Worm (Caenorhabditis elegans) whole organism, mixed stage, embryonic: Measurements from ENCODE around the gene T02B11.8.

Source experiments
- blmp-1 ChIP-seq: fragments of 150-350 bp; optimal IDR thresholded peaks from 2 replicates; lab custom pipeline; 2014; ENCODE audit warnings: missing biosample characterization, missing genetic modification characterization
- ceh-43 ChIP-seq: fragments of 200-800 bp; sonication (Bioruptor generic); optimal IDR thresholded peaks from 2 replicates; lab custom pipeline; 2018; ENCODE audit warnings: mild to moderate bottlenecking, missing genetic modification characterization, moderate library complexity, missing compliant biosample characterization
- ces-1 ChIP-seq: fragments of 150-350 bp; optimal IDR thresholded peaks from 2 replicates; lab custom pipeline; 2014; ENCODE audit warnings: missing biosample characterization, missing genetic modification reagents, missing genetic modification characterization
- elt-1 ChIP-seq: sonication (generic microtip); optimal IDR thresholded peaks from 2 replicates; lab custom pipeline; 2017; ENCODE audit warnings: missing genetic modification characterization, mild to moderate bottlenecking, missing compliant biosample characterization, antibody characterized with exemption, moderate library complexity, borderline replicate concordance; ENCODE audit not compliant: insufficient read depth
- elt-3 ChIP-seq: fragments of 150-350 bp; optimal IDR thresholded peaks from 2 replicates; lab custom pipeline; 2014; ENCODE audit warnings: missing biosample characterization, missing genetic modification characterization
- lin-13 ChIP-seq: fragments of 150-350 bp; optimal IDR thresholded peaks from 2 replicates; lab custom pipeline; 2014; ENCODE audit warnings: missing biosample characterization, missing genetic modification characterization
- mab-5 ChIP-seq: fragments of 150-350 bp; optimal IDR thresholded peaks from 2 replicates; lab custom pipeline; 2014; ENCODE audit warnings: missing biosample characterization, missing genetic modification characterization
- nhr-12 ChIP-seq: fragments of 150-350 bp; optimal IDR thresholded peaks from 2 replicates; lab custom pipeline; 2014; ENCODE audit warnings: missing biosample characterization, missing genetic modification characterization
- nhr-237 ChIP-seq: fragments of 150-350 bp; optimal IDR thresholded peaks from 2 replicates; lab custom pipeline; 2014; ENCODE audit warnings: missing biosample characterization, missing genetic modification characterization
- nhr-76 ChIP-seq: sonication (generic microtip); optimal IDR thresholded peaks from 2 replicates; lab custom pipeline; 2017; ENCODE audit warnings: missing biosample characterization, missing genetic modification characterization
- pha-4 ChIP-seq: fragments of 150-350 bp; optimal IDR thresholded peaks from 2 replicates; lab custom pipeline; 2018; ENCODE audit warnings: missing biosample characterization, missing genetic modification reagents, missing genetic modification characterization
- ztf-11 ChIP-seq: fragments of 150-350 bp; optimal IDR thresholded peaks from 2 replicates; lab custom pipeline; 2014; ENCODE audit warnings: missing biosample characterization, missing genetic modification characterization

DNA sequence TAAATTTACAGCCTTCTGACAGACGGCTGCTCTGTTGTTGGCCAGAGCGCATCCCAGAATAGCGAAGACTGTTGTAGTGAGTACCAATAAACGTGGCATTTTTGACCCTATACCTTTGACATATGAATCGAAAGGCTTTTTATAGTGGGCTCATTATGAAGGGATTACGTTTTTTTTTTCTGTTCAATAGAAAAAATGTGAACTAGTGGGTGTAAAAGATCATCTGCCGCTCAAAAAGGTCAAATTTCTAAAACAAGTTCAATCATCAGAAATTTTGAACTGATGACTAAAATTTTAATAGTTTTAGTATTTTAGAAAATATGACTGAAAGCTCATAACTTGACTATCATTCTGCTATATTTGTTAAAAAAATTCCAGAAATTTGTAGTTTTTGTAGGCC lies 23.5 kb downstream of the T02B11.8 start, which contains the start of gene K09C6.9:
- TF ChIP-seq lin-13 (tag; lab: Kevin White, UChicago) (no peak), ceh-43 (no peak), elt-3 (tag; lab: Kevin White, UChicago) (no peak), ces-1 (no peak), pha-4 (no peak), mab-5 (no peak), ztf-11 (tag; lab: Kevin White, UChicago) (no peak), nhr-237 (tag; lab: Kevin White, UChicago) (no peak), nhr-12 (tag; lab: Kevin White, UChicago) (no peak), nhr-76 (tag; lab: Kevin White, UChicago) (no peak), blmp-1 (tag; lab: Kevin White, UChicago) (no peak), elt-1 (no peak)
